Fruit fly (Drosophila melanogaster) whole organism, adult: ENCODE results near the gene Gs1.

Experiments
- CG11617 ChIP-seq: fragments of 200-800 bp; sonication (Bioruptor generic); optimal IDR thresholded peaks from 2 replicates; lab custom pipeline; 2017; ENCODE audit warnings: mild to moderate bottlenecking, missing biosample characterization, missing genetic modification reagents, missing genetic modification characterization
- CG12768 ChIP-seq: fragments of 200-800 bp; sonication (Bioruptor generic); optimal IDR thresholded peaks from 2 replicates; lab custom pipeline; 2017; ENCODE audit warnings: missing biosample characterization, missing genetic modification characterization, mild to moderate bottlenecking, moderate library complexity, missing genetic modification reagents
- CG14711 ChIP-seq: fragments of 200-800 bp; sonication (Bioruptor generic); optimal IDR thresholded peaks from 2 replicates; lab custom pipeline; 2018; ENCODE audit warnings: missing biosample characterization, mild to moderate bottlenecking, missing genetic modification characterization, moderate library complexity
- CG1620 ChIP-seq: fragments of 200-800 bp; sonication (Bioruptor generic); optimal IDR thresholded peaks from 2 replicates; lab custom pipeline; 2016; ENCODE audit warnings: missing biosample characterization, missing genetic modification characterization
- CG33017 ChIP-seq: fragments of 200-800 bp; sonication (Bioruptor generic); optimal IDR thresholded peaks from 2 replicates; lab custom pipeline; 2018; ENCODE audit warnings: missing biosample characterization, mild to moderate bottlenecking, missing genetic modification characterization, moderate library complexity
- CG5204 ChIP-seq: fragments of 200-800 bp; sonication (Bioruptor generic); optimal IDR thresholded peaks from 2 replicates; lab custom pipeline; 2016; ENCODE audit warnings: missing biosample characterization, missing genetic modification characterization
- CG7045 ChIP-seq: fragments of 200-800 bp; sonication (Bioruptor generic); optimal IDR thresholded peaks from 2 replicates; lab custom pipeline; 2017; ENCODE audit warnings: missing biosample characterization, mild to moderate bottlenecking, missing genetic modification characterization
- CG7101 ChIP-seq: fragments of 200-800 bp; sonication (Bioruptor generic); optimal IDR thresholded peaks from 2 replicates; lab custom pipeline; 2018; ENCODE audit warnings: missing biosample characterization, mild to moderate bottlenecking, missing genetic modification characterization, moderate library complexity
- Clk ChIP-seq: fragments of 200-800 bp; sonication (Bioruptor generic); optimal IDR thresholded peaks from 2 replicates; lab custom pipeline; 2017; ENCODE audit warnings: missing biosample characterization, missing genetic modification characterization
- Crg-1 ChIP-seq: fragments of 200-800 bp; sonication (Bioruptor generic); optimal IDR thresholded peaks from 2 replicates; lab custom pipeline; 2016; ENCODE audit warnings: missing biosample characterization, missing genetic modification characterization
- Hr96 ChIP-seq: fragments of 200-800 bp; sonication (Bioruptor generic); optimal IDR thresholded peaks from 2 replicates; lab custom pipeline; 2016; ENCODE audit warnings: missing biosample characterization, missing genetic modification characterization
- Mnt ChIP-seq: fragments of 200-800 bp; sonication (Bioruptor generic); optimal IDR thresholded peaks from 2 replicates; lab custom pipeline; 2016; ENCODE audit warnings: missing biosample characterization, mild to moderate bottlenecking, missing genetic modification characterization
- bab1 ChIP-seq: fragments of 200-800 bp; sonication (Bioruptor generic); optimal IDR thresholded peaks from 3 replicates; lab custom pipeline; 2019; ENCODE audit warnings: missing biosample characterization, mild to moderate bottlenecking, missing genetic modification characterization, moderate library complexity
- cic ChIP-seq: fragments of 200-800 bp; sonication (Bioruptor generic); optimal IDR thresholded peaks from 2 replicates; lab custom pipeline; 2017; ENCODE audit warnings: missing biosample characterization, mild to moderate bottlenecking, missing genetic modification characterization, moderate library complexity
- cnc ChIP-seq, 2 experiments: fragments of >200 bp; optimal IDR thresholded peaks; 2 replicates each; lab custom pipeline; 2017
- kay ChIP-seq: fragments of 200-800 bp; sonication (Bioruptor generic); peaks from one replicate; lab custom pipeline; 2016; ENCODE audit warnings: missing biosample characterization, missing genetic modification characterization, borderline replicate concordance
- ovo ChIP-seq: fragments of 200-800 bp; sonication (Bioruptor generic); optimal IDR thresholded peaks from 2 replicates; lab custom pipeline; 2016; ENCODE audit warnings: missing biosample characterization, missing genetic modification characterization
- pad ChIP-seq: fragments of 200-800 bp; sonication (Bioruptor generic); optimal IDR thresholded peaks from 3 replicates; lab custom pipeline; 2017; ENCODE audit warnings: missing biosample characterization, missing genetic modification characterization, mild to moderate bottlenecking, moderate library complexity, missing genetic modification reagents
- tj ChIP-seq: fragments of 200-800 bp; sonication (Bioruptor generic); optimal IDR thresholded peaks from 3 replicates; lab custom pipeline; 2017; ENCODE audit warnings: missing biosample characterization, mild to moderate bottlenecking, missing genetic modification characterization, moderate library complexity
- toe ChIP-seq: fragments of 200-800 bp; sonication (Bioruptor generic); optimal IDR thresholded peaks from 2 replicates; lab custom pipeline; 2016; ENCODE audit warnings: missing biosample characterization, missing genetic modification characterization

The Gs1 gene

dm6 chr2L:131466-132270, at the start of gene Gs1:
Gene Gs1 (plus strand): TSS chr2L:132077.
- TF ChIP-seq CG12768 (GFP tag; lab: Kevin White, UChicago) = peak; percentile 68
- TF ChIP-seq Hr96 (GFP tag; lab: Kevin White, UChicago) = peak; percentile 10
- TF ChIP-seq CG11617 (GFP tag; lab: Kevin White, UChicago) = peak; percentile 8
- TF ChIP-seq CG5204 (GFP tag; lab: Kevin White, UChicago) = no peak
- peak; percentile 21 for TF ChIP-seq Mnt (GFP tag; lab: Kevin White, UChicago)
- peak; percentile 12 for TF ChIP-seq CG7045 (GFP tag; lab: Kevin White, UChicago)
- no peak for TF ChIP-seq CG33017 (tag; lab: Kevin White, UChicago)
- peak; percentile 37 for TF ChIP-seq CG1620
- peak; percentile 19 for TF ChIP-seq CG7101 (tag; lab: Kevin White, UChicago)
- TF ChIP-seq toe (GFP tag; lab: Kevin White, UChicago) = peak; percentile 43
- TF ChIP-seq cnc (optimal IDR thresholded peaks at IDR 0.05; lab: Kevin White, UChicago) = no peak
- peak; percentile 64 for TF ChIP-seq bab1
- TF ChIP-seq tj = peak; percentile 26
- TF ChIP-seq cic = peak; percentile 68
- TF ChIP-seq Crg-1 (GFP tag; lab: Kevin White, UChicago) = no peak
- TF ChIP-seq ovo (GFP tag; lab: Kevin White, UChicago) = peak; percentile 86
- peak; percentile 29 for TF ChIP-seq CG14711 (tag; lab: Kevin White, UChicago)
- peak; percentile 95 for TF ChIP-seq pad
- no peak for TF ChIP-seq Clk (GFP tag; lab: Kevin White, UChicago)
- peak; percentile 86 for TF ChIP-seq kay (GFP tag; lab: Kevin White, UChicago)

dm6 chr2L:82080-82479, 49.8 kb upstream of the Gs1 start:
- no peak for TF ChIP-seq toe (GFP tag; lab: Kevin White, UChicago)
- TF ChIP-seq bab1 = no peak
- peak; percentile 42 for TF ChIP-seq cic
- TF ChIP-seq Mnt (GFP tag; lab: Kevin White, UChicago) = peak; percentile 13
- no peak for TF ChIP-seq CG14711 (tag; lab: Kevin White, UChicago)

dm6 chr2L:85099-85498, 46.8 kb upstream of the Gs1 start:
- no peak for TF ChIP-seq pad
- peak; percentile 11 for TF ChIP-seq CG12768 (GFP tag; lab: Kevin White, UChicago)

dm6 chr2L:85701-86100, 46.2 kb upstream of the Gs1 start:
- TF ChIP-seq cic (peak; percentile 84), pad (no peak)

dm6 chr2L:87255-87723, 44.6 kb upstream of the Gs1 start, which contains the start of gene net:
Gene net (minus strand): TSS chr2L:87387.
- no peak for TF ChIP-seq tj
- TF ChIP-seq Hr96 (GFP tag; lab: Kevin White, UChicago) = no peak
- TF ChIP-seq CG14711 (tag; lab: Kevin White, UChicago) = peak; percentile 71
- peak; percentile 72 for TF ChIP-seq CG7101 (tag; lab: Kevin White, UChicago)
- TF ChIP-seq CG7045 (GFP tag; lab: Kevin White, UChicago) = peak; percentile 62
- TF ChIP-seq pad = peak; percentile 56
- TF ChIP-seq bab1 = peak; percentile 62
- peak; percentile 64 for TF ChIP-seq CG11617 (GFP tag; lab: Kevin White, UChicago)
- TF ChIP-seq CG33017 (tag; lab: Kevin White, UChicago) = peak; percentile 80
- TF ChIP-seq cnc (optimal IDR thresholded peaks at IDR 0.05; lab: Kevin White, UChicago) = no peak
- TF ChIP-seq CG5204 (GFP tag; lab: Kevin White, UChicago) = peak; percentile 14
- TF ChIP-seq ovo (GFP tag; lab: Kevin White, UChicago) = no peak
- no peak for TF ChIP-seq CG1620
- TF ChIP-seq Mnt (GFP tag; lab: Kevin White, UChicago) = peak; percentile 94
- TF ChIP-seq cic = peak; percentile 87
- TF ChIP-seq CG12768 (GFP tag; lab: Kevin White, UChicago) = peak; percentile 72
- no peak for TF ChIP-seq toe (GFP tag; lab: Kevin White, UChicago)
- TF ChIP-seq kay (GFP tag; lab: Kevin White, UChicago) = no peak
- peak; percentile 12 for TF ChIP-seq Clk (GFP tag; lab: Kevin White, UChicago)
- TF ChIP-seq Crg-1 (GFP tag; lab: Kevin White, UChicago) = no peak

dm6 chr2L:88528-88927, 43.3 kb upstream of the Gs1 start:
- TF ChIP-seq Hr96 (GFP tag; lab: Kevin White, UChicago) (no peak), ovo (GFP tag; lab: Kevin White, UChicago) (no peak), CG33017 (tag; lab: Kevin White, UChicago) (no peak), CG7101 (tag; lab: Kevin White, UChicago) (no peak), tj (no peak), Crg-1 (GFP tag; lab: Kevin White, UChicago) (no peak), cnc (optimal IDR thresholded peaks at IDR 0.05; lab: Kevin White, UChicago) (no peak), CG7045 (GFP tag; lab: Kevin White, UChicago) (no peak), kay (GFP tag; lab: Kevin White, UChicago) (no peak), bab1 (no peak), CG11617 (GFP tag; lab: Kevin White, UChicago) (no peak)
